Fruit fly (Drosophila melanogaster): ENCODE data around the gene ras.

Gene ras

dm6 chrX:10731801-10732200 lies 12.5 kb upstream of the ras start (continued):
- TF ChIP-seq CG6854 (GFP tag; optimal IDR thresholded peaks at IDR 0.05) = peak; percentile 39
- TF ChIP-seq dm (GFP tag; optimal IDR thresholded peaks at IDR 0.05) = peak; percentile 7
- peak; percentile 24 for TF ChIP-seq Atf-2 (GFP tag; optimal IDR thresholded peaks at IDR 0.05)
- TF ChIP-seq CG10274 (GFP tag; optimal IDR thresholded peaks at IDR 0.05) = no peak
- peak; percentile 59 for TF ChIP-seq CG30403 (GFP tag; optimal IDR thresholded peaks at IDR 0.05)
- TF ChIP-seq Atf6 (GFP tag; IDR thresholded peaks at IDR 0.05) = peak; percentile 77

dm6 chrX:10732733-10733455 lies 11.4 kb upstream of the ras start:
- no peak for TF ChIP-seq CG17359 (tag; optimal IDR thresholded peaks at IDR 0.05)
- peak; percentile 10 for TF ChIP-seq PHDP (tag; optimal IDR thresholded peaks at IDR 0.05)
- peak; percentile 44 for TF ChIP-seq ATbp (GFP tag; optimal IDR thresholded peaks at IDR 0.05)
- TF ChIP-seq CG12299 (tag; optimal IDR thresholded peaks at IDR 0.05) = no peak
- TF ChIP-seq CG8290 (GFP tag; optimal IDR thresholded peaks at IDR 0.05) = no peak
- peak in 1 of 2 experiments; percentile 35 for TF ChIP-seq CG8290 (tag; optimal IDR thresholded peaks at IDR 0.05)
- TF ChIP-seq sima (GFP tag; optimal IDR thresholded peaks at IDR 0.05) = no peak
- peak in 1 of 2 experiments; percentile 84 for TF ChIP-seq Pdp1 (GFP tag; optimal IDR thresholded peaks at IDR 0.05)
- TF ChIP-seq klu (GFP tag; IDR thresholded peaks at IDR 0.05) = no peak
- peak; percentile 81 for TF ChIP-seq pros (GFP tag; optimal IDR thresholded peaks at IDR 0.05)
- TF ChIP-seq cwo (GFP tag; optimal IDR thresholded peaks at IDR 0.05) = peak; percentile 14
- no peak for TF ChIP-seq Dll (GFP tag; IDR thresholded peaks at IDR 0.05; ENCODE audit: partially characterized antibody)
- peak; percentile 10 for TF ChIP-seq CG11504 (tag; optimal IDR thresholded peaks at IDR 0.05)
- TF ChIP-seq jumu (GFP tag; optimal IDR thresholded peaks at IDR 0.05) = no peak
- TF ChIP-seq scrt (GFP tag; optimal IDR thresholded peaks at IDR 0.05) = peak; percentile 6
- TF ChIP-seq Optix (GFP tag; IDR thresholded peaks at IDR 0.05) = no peak
- no peak for TF ChIP-seq CG42726 (GFP tag; IDR thresholded peaks at IDR 0.05; ENCODE audit: partially characterized antibody)
- TF ChIP-seq amos (GFP tag; IDR thresholded peaks at IDR 0.05; ENCODE audit: partially characterized antibody) = no peak
- TF ChIP-seq slp2 (GFP tag; optimal IDR thresholded peaks at IDR 0.05) = no peak
- peak; percentile 30 for TF ChIP-seq CG6813 (GFP tag; optimal IDR thresholded peaks at IDR 0.05)
- TF ChIP-seq CG5180 (GFP tag; optimal IDR thresholded peaks at IDR 0.05) = no peak
- TF ChIP-seq dmrt99B (tag; optimal IDR thresholded peaks at IDR 0.05) = peak; percentile 1
- TF ChIP-seq CG14860 (GFP tag; IDR thresholded peaks at IDR 0.05; ENCODE audit: partially characterized antibody) = no peak
- no peak for TF ChIP-seq sob (GFP tag; IDR thresholded peaks at IDR 0.05)
- peak; percentile 8 for TF ChIP-seq CG7987 (GFP tag; optimal IDR thresholded peaks at IDR 0.05)
- TF ChIP-seq Doc3 (GFP tag; IDR thresholded peaks at IDR 0.05; ENCODE audit: partially characterized antibody) = no peak
- TF ChIP-seq CG8281 (tag; optimal IDR thresholded peaks at IDR 0.05) = no peak
- TF ChIP-seq Eip74EF (GFP tag; optimal IDR thresholded peaks at IDR 0.05) = peak in 1 of 2 experiments; percentile 37
- TF ChIP-seq Hr39 (optimal IDR thresholded peaks at IDR 0.05) = no peak
- TF ChIP-seq CG4730 (GFP tag; IDR thresholded peaks at IDR 0.05) = no peak
- peak; percentile 20 for TF ChIP-seq Fer1 (GFP tag; optimal IDR thresholded peaks at IDR 0.05)
- TF ChIP-seq slbo (GFP tag; IDR thresholded peaks at IDR 0.05) = no peak
- TF ChIP-seq Meics (GFP tag; optimal IDR thresholded peaks at IDR 0.05) = peak; percentile 24
- TF ChIP-seq sd (tag; optimal IDR thresholded peaks at IDR 0.05) = peak; percentile 27
- TF ChIP-seq CG2678 (tag; optimal IDR thresholded peaks at IDR 0.05) = peak; percentile 34
- peak; percentile 10 for TF ChIP-seq Hmr (GFP tag; optimal IDR thresholded peaks at IDR 0.05)
- no peak for TF ChIP-seq CG17328 (GFP tag; IDR thresholded peaks at IDR 0.05)
- peak; percentile 41 for TF ChIP-seq CG13296 (GFP tag; optimal IDR thresholded peaks at IDR 0.05)
- TF ChIP-seq sens (GFP tag) = peak; percentile 56
- TF ChIP-seq CG15601 (tag; optimal IDR thresholded peaks at IDR 0.05) = peak; percentile 98
- TF ChIP-seq caup (GFP tag; optimal IDR thresholded peaks at IDR 0.05; ENCODE audit: severe bottlenecking) = peak; percentile 21

Data from whole organism, embryonic.